Worm (Caenorhabditis elegans): Measurements from ENCODE around the gene glt-3.

The glt-3 gene

DNA sequence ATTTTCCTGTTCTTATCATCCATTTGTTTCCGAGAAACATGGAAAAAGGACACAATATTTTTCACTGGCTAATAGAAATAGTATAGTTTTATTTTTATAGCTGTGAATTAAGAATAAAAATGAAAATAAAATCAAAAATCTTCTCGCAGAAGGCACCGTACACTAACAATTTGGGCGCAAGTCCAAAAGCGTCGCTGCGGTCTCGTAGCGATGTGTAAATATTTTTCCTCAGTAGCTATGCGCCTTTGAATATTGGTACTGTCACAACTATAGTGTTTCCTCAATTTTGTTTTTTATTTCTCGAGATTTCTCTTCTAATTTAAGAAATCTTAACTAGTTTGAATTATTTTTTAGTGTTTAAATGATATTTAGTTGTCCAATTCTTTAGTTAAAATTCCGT lies 27.0 kb downstream of the glt-3 start:
- TF ChIP-seq madf-8 (GFP tag; conservative IDR thresholded peaks at IDR 0.05), result peak; percentile 78
- TF ChIP-seq F33H1.4 (GFP tag; IDR thresholded peaks at IDR 0.05), result peak; percentile 90
- no peak for TF ChIP-seq bed-1 (GFP tag; IDR thresholded peaks at IDR 0.05)
- peak; percentile 80 for TF ChIP-seq xnd-1 (tag; optimal IDR thresholded peaks at IDR 0.05)
- TF ChIP-seq Y79H2A.3 (GFP tag; conservative IDR thresholded peaks at IDR 0.05), result no peak
- peak; percentile 6 for TF ChIP-seq snpc-1.3 (tag; optimal IDR thresholded peaks at IDR 0.05; ENCODE audit: insufficient read depth)
- TF ChIP-seq D2030.7 (GFP tag; IDR thresholded peaks at IDR 0.05), result peak; percentile 51
- TF ChIP-seq lsl-1 (GFP tag; optimal IDR thresholded peaks at IDR 0.05), result peak; percentile 95
- TF ChIP-seq ceh-91 (GFP tag; IDR thresholded peaks at IDR 0.05), result 0 out of 2 replicates have a peak, but pooled peaks have one; percentile 33
- peak; percentile 42; the same call in 1 of the 2 replicates for TF ChIP-seq pbrm-1 (GFP tag; IDR thresholded peaks at IDR 0.05)
- no peak for TF ChIP-seq Y67H2A.10 (GFP tag; conservative IDR thresholded peaks at IDR 0.05)
- TF ChIP-seq hmg-1.2 (GFP tag; IDR thresholded peaks at IDR 0.05), result no peak
- 0 out of 2 replicates have a peak, but pooled peaks have one; percentile 30 for TF ChIP-seq dox-1 (GFP tag; IDR thresholded peaks at IDR 0.05)
- peak; percentile 31 for TF ChIP-seq F49E8.2 (tag; optimal IDR thresholded peaks at IDR 0.05; ENCODE audit: insufficient read depth)
- no peak for TF ChIP-seq mes-4 (tag; optimal IDR thresholded peaks at IDR 0.05)
- TF ChIP-seq lin-54 (GFP tag; optimal IDR thresholded peaks at IDR 0.05), result peak; percentile 10
- TF ChIP-seq snpc-4 (GFP tag; optimal IDR thresholded peaks at IDR 0.05), result no peak
- TF ChIP-seq snpc-4 (tag; optimal IDR thresholded peaks at IDR 0.05), result peak in 1 of 4 experiments; percentile 24
- peak; percentile 22 for TF ChIP-seq him-1 (tag; optimal IDR thresholded peaks at IDR 0.05)
- TF ChIP-seq ceh-58 (GFP tag; IDR thresholded peaks at IDR 0.05), result no peak
- no peak for TF ChIP-seq repo-1 (tag; optimal IDR thresholded peaks at IDR 0.05)
- TF ChIP-seq let-607 (tag; optimal IDR thresholded peaks at IDR 0.05), result no peak
- peak; percentile 90 for TF ChIP-seq madf-6 (GFP tag; IDR thresholded peaks at IDR 0.05)

DNA sequence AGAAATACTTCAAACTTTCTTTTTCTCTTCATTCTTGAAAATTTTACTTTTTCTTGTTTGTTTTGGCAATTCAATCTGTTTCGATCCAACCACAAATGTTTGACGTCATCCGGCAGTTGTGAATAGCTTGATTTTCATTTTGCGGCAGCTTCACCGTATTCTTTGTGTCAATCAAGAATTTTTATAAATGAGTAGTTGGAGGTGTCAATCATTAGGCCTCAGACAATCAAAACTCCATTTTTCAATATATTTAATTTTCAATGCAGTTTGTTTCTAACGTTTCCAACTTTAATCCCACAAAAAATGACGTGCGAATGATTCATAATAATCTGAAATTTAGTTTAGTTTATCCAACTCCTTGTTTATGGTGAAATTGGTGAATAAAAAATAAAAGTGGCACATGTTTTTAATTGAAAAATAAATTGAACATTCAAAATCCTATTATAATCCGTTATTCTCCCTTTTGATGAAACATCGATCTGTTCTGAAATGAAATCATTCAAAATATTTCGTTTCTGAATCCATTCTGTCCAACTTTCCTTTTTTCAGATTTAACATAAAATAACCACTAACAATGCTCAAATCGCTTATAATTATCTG lies 27.5 kb downstream of the glt-3 start, which contains the start of gene ttr-53:
TSS of gene ttr-53 (plus strand) at position 550 of the 600 bp plus-strand sequence.
- TF ChIP-seq nhr-80 (tag; optimal IDR thresholded peaks at IDR 0.05), result peak; percentile 6
- no peak for TF ChIP-seq K12H6.12 (tag; optimal IDR thresholded peaks at IDR 0.05)
- TF ChIP-seq F57A8.1 (GFP tag; optimal IDR thresholded peaks at IDR 0.05), result no peak
- peak; percentile 87 to 90 for TF ChIP-seq let-607 (tag; optimal IDR thresholded peaks at IDR 0.05)

DNA sequence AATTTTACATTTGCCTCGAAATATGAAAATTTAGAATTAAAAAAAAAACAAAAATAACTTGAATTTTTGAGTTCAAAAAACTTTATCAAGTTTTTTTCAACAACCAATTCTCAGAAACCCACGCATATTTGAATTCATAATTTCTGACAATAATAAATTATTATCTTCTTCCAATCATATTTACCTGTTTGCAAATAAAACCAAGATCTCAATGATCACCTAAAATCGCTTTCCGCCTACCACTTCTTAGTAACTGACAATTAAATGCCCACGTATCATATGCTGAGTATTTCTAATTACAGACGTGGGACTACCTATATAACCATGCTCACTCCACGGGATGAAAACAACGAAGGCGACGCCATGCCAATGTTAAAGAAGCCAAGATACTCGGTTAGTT lies 31.6 kb downstream of the glt-3 start, which contains the start of gene pps-1:
TSS of gene pps-1 (plus strand) at position 301 of the 400 bp plus-strand sequence.
- no peak for TF ChIP-seq F52B5.7 (tag; optimal IDR thresholded peaks at IDR 0.05)
- no peak for TF ChIP-seq C17E4.6 (GFP tag; IDR thresholded peaks at IDR 0.05)
- no peak for TF ChIP-seq F22D6.2 (tag; optimal IDR thresholded peaks at IDR 0.05)
- TF ChIP-seq ets-4 (GFP tag; optimal IDR thresholded peaks at IDR 0.05), result no peak
- no peak for TF ChIP-seq C06A6.2 (GFP tag; conservative IDR thresholded peaks at IDR 0.05)
- TF ChIP-seq dpl-1 (GFP tag; optimal IDR thresholded peaks at IDR 0.05), result no peak
- no peak for TF ChIP-seq lsl-1 (GFP tag; optimal IDR thresholded peaks at IDR 0.05)
- TF ChIP-seq egl-18 (GFP tag; IDR thresholded peaks at IDR 0.05), result no peak
- no peak for TF ChIP-seq sea-2 (GFP tag; IDR thresholded peaks at IDR 0.05)
- TF ChIP-seq ztf-28 (GFP tag; IDR thresholded peaks at IDR 0.05), result no peak
- no peak for TF ChIP-seq mes-4 (tag; optimal IDR thresholded peaks at IDR 0.05)
- no peak for TF ChIP-seq F33H1.4 (GFP tag; IDR thresholded peaks at IDR 0.05)
- TF ChIP-seq pbrm-1 (GFP tag; IDR thresholded peaks at IDR 0.05), result no peak
- no peak for TF ChIP-seq sdz-38 (tag; optimal IDR thresholded peaks at IDR 0.05)
- TF ChIP-seq attf-3 (GFP tag; conservative IDR thresholded peaks at IDR 0.05), result no peak
- no peak for TF ChIP-seq pha-4 (tag; optimal IDR thresholded peaks at IDR 0.05)
- TF ChIP-seq ztf-22 (GFP tag; optimal IDR thresholded peaks at IDR 0.05), result no peak
- no peak for TF ChIP-seq efl-1 (GFP tag; optimal IDR thresholded peaks at IDR 0.05)
